Fruit fly (Drosophila melanogaster): ENCODE results near the gene Uch-L5.

The Uch-L5 gene

dm6 chr3L:9461670-9462246 is 15.0 kb downstream of the Uch-L5 start (continued):
- TF ChIP-seq sob (GFP tag; IDR thresholded peaks at IDR 0.05) (no peak; the same call in 1 of the 2 replicates), chinmo (GFP tag; IDR thresholded peaks at IDR 0.05; ENCODE audit: partially characterized antibody) (0 out of 4 replicates have a peak, but pooled peaks have one; percentile 46), bbx (GFP tag; IDR thresholded peaks at IDR 0.05; ENCODE audit: partially characterized antibody) (0 out of 2 replicates have a peak, but pooled peaks have one; percentile 55), sim (GFP tag; IDR thresholded peaks at IDR 0.05) (no peak), MBD-R2 (GFP tag; IDR thresholded peaks at IDR 0.05) (no peak), Nf-YA (GFP tag; IDR thresholded peaks at IDR 0.05) (peak; percentile 36; the same call in 1 of the 2 replicates), CG31388 (GFP tag; optimal IDR thresholded peaks at IDR 0.05) (no peak), ranshi (GFP tag; IDR thresholded peaks at IDR 0.05) (peak; percentile 35; the same call in 1 of the 2 replicates), Optix (GFP tag; IDR thresholded peaks at IDR 0.05) (no peak), CG3163 (GFP tag; optimal IDR thresholded peaks at IDR 0.05) (no peak), Aef1 (GFP tag; IDR thresholded peaks at IDR 0.05) (0 out of 3 replicates have a peak, but pooled peaks have one; percentile 9), Jarid2 (GFP tag; optimal IDR thresholded peaks at IDR 0.05) (peak; percentile 10), CG18262 (tag; optimal IDR thresholded peaks at IDR 0.05) (no peak), stwl (tag; optimal IDR thresholded peaks at IDR 0.05) (peak; percentile 44), Dip2 (GFP tag; IDR thresholded peaks at IDR 0.05) (no peak), CG17612 (GFP tag; IDR thresholded peaks at IDR 0.05) (no peak), Meics (GFP tag; optimal IDR thresholded peaks at IDR 0.05) (no peak), salm (tag; optimal IDR thresholded peaks at IDR 0.05) (no peak), MTF-1 (GFP tag; optimal IDR thresholded peaks at IDR 0.05; ENCODE audit: borderline replicate concordance) (no peak), Dp (GFP tag; optimal IDR thresholded peaks at IDR 0.05) (no peak), CG7928 (GFP tag; optimal IDR thresholded peaks at IDR 0.05) (no peak), Dref (GFP tag; IDR thresholded peaks at IDR 0.05) (no peak), fd3F (GFP tag; optimal IDR thresholded peaks at IDR 0.05) (no peak), Rx (GFP tag; IDR thresholded peaks at IDR 0.05) (no peak), D19A (tag; optimal IDR thresholded peaks at IDR 0.05) (no peak), sug (tag; optimal IDR thresholded peaks at IDR 0.05) (no peak), CG9817 (tag; optimal IDR thresholded peaks at IDR 0.05) (peak; percentile 3), bab2 (GFP tag; optimal IDR thresholded peaks at IDR 0.05) (no peak), HmgD (GFP tag; optimal IDR thresholded peaks at IDR 0.05) (no peak), mld (GFP tag; IDR thresholded peaks at IDR 0.05; ENCODE audit: partially characterized antibody) (peak; percentile 48; the same call in 1 of the 3 replicates), abd-A (tag; optimal IDR thresholded peaks at IDR 0.05) (peak; percentile 76), CG6175 (GFP tag; IDR thresholded peaks at IDR 0.05) (no peak), CG17361 (GFP tag; IDR thresholded peaks at IDR 0.05) (no peak), nerfin-1 (tag; optimal IDR thresholded peaks at IDR 0.05) (peak; percentile 49), ftz-f1 (GFP tag; optimal IDR thresholded peaks at IDR 0.05) (peak; percentile 54), ase (GFP tag; IDR thresholded peaks at IDR 0.05) (no peak), sima (GFP tag; optimal IDR thresholded peaks at IDR 0.05) (no peak), HLH4C (GFP tag; IDR thresholded peaks at IDR 0.05; ENCODE audit: partially characterized antibody) (0 out of 3 replicates have a peak, but pooled peaks have one; percentile 18), CG10431 (GFP tag; optimal IDR thresholded peaks at IDR 0.05) (no peak), HLH54F (GFP tag; optimal IDR thresholded peaks at IDR 0.05) (no peak), Neu2 (GFP tag; optimal IDR thresholded peaks at IDR 0.05; ENCODE audit: borderline replicate concordance) (peak; percentile 44), Blimp-1 (GFP tag; optimal IDR thresholded peaks at IDR 0.05) (peak; percentile 3), Hmx (GFP tag; optimal IDR thresholded peaks at IDR 0.05) (no peak), lola (GFP tag; optimal IDR thresholded peaks at IDR 0.05) (no peak), Xbp1 (GFP tag; optimal IDR thresholded peaks at IDR 0.05) (peak; percentile 23), CG1233 (GFP tag; optimal IDR thresholded peaks at IDR 0.05) (no peak), CG11456 (GFP tag; IDR thresholded peaks at IDR 0.05) (no peak), CG15269 (tag; optimal IDR thresholded peaks at IDR 0.05) (no peak), CG15011 (GFP tag; optimal IDR thresholded peaks at IDR 0.05) (no peak), CG11085 (GFP tag; IDR thresholded peaks at IDR 0.05) (no peak)
